Fruit fly (Drosophila melanogaster) whole organism, embryonic: ENCODE measurements around the gene dbr.

Experiments
- Bteb2 ChIP-seq: fragments of 200-800 bp; sonication (Bioruptor generic); optimal IDR thresholded peaks from 2 replicates; lab custom pipeline; 2016; ENCODE audit warnings: missing biosample characterization, missing genetic modification characterization
- CG10147 ChIP-seq: fragments of 200-800 bp; sonication (Bioruptor generic); optimal IDR thresholded peaks from 2 replicates; lab custom pipeline; 2019; ENCODE audit warnings: missing biosample characterization, mild to moderate bottlenecking, missing genetic modification characterization, moderate library complexity
- CG10431 ChIP-seq: fragments of 200-800 bp; sonication (Bioruptor generic); optimal IDR thresholded peaks from 3 replicates; lab custom pipeline; 2018; ENCODE audit warnings: missing biosample characterization, mild to moderate bottlenecking, missing genetic modification characterization
- CG10565 ChIP-seq: fragments of 200-800 bp; sonication (Bioruptor generic); optimal IDR thresholded peaks from 3 replicates; lab custom pipeline; 2016; ENCODE audit warnings: missing biosample characterization, mild to moderate bottlenecking, missing genetic modification characterization
- CG11560 ChIP-seq: fragments of 200-800 bp; sonication (Bioruptor generic); IDR thresholded peaks from 3 replicates; pipeline ENCODE4 v1.3.6; 2022; ENCODE audit warnings: missing biosample characterization, missing genetic modification characterization
- CG12219 ChIP-seq: fragments of 200-800 bp; sonication (Bioruptor generic); optimal IDR thresholded peaks from 3 replicates; lab custom pipeline; 2018; ENCODE audit warnings: missing biosample characterization, mild to moderate bottlenecking, missing genetic modification characterization
- CG13123 ChIP-seq: fragments of 200-800 bp; sonication (Bioruptor generic); optimal IDR thresholded peaks from 2 replicates; lab custom pipeline; 2016; ENCODE audit warnings: missing biosample characterization, missing genetic modification characterization
- CG13624 ChIP-seq: fragments of 200-800 bp; sonication (Bioruptor generic); optimal IDR thresholded peaks from 2 replicates; lab custom pipeline; 2016; ENCODE audit warnings: missing biosample characterization, missing genetic modification characterization
- CG15269 ChIP-seq: fragments of 200-800 bp; sonication (Bioruptor generic); optimal IDR thresholded peaks from 2 replicates; lab custom pipeline; 2018; ENCODE audit warnings: missing biosample characterization, mild to moderate bottlenecking, missing genetic modification characterization, moderate library complexity
- CG16779 ChIP-seq: fragments of 200-800 bp; sonication (Bioruptor generic); IDR thresholded peaks from 2 replicates; pipeline ENCODE4 v1.3.6; 2022; ENCODE audit warnings: missing biosample characterization, missing genetic modification characterization
- CG17328 ChIP-seq: fragments of 200-800 bp; sonication (Bioruptor generic); IDR thresholded peaks from 2 replicates; pipeline ENCODE4 v1.3.6; 2022; ENCODE audit warnings: missing biosample characterization, missing genetic modification characterization
- CG18262 ChIP-seq: fragments of 200-800 bp; optimal IDR thresholded peaks from 3 replicates; lab custom pipeline; 2019; ENCODE audit warnings: missing biosample characterization, mild to moderate bottlenecking, missing genetic modification characterization, moderate library complexity
- CG18599 ChIP-seq: fragments of 200-800 bp; sonication (Bioruptor generic); optimal IDR thresholded peaks from 3 replicates; lab custom pipeline; 2017; ENCODE audit warnings: missing biosample characterization, missing genetic modification characterization, mild to moderate bottlenecking, moderate library complexity, missing genetic modification reagents
- CG18619 ChIP-seq: fragments of 200-800 bp; sonication (Bioruptor generic); optimal IDR thresholded peaks from 3 replicates; lab custom pipeline; 2017; ENCODE audit warnings: missing biosample characterization, mild to moderate bottlenecking, missing genetic modification characterization
- CG42726 ChIP-seq: fragments of 200-800 bp; sonication (Bioruptor generic); IDR thresholded peaks from 2 replicates; pipeline ENCODE4 v1.3.6; 2022; ENCODE audit warnings: missing biosample characterization, missing genetic modification characterization; ENCODE audit not compliant: partially characterized antibody
- CG6254 ChIP-seq: fragments of 200-800 bp; sonication (Bioruptor generic); optimal IDR thresholded peaks from 3 replicates; lab custom pipeline; 2017; ENCODE audit warnings: mild to moderate bottlenecking, missing biosample characterization, missing genetic modification reagents, missing genetic modification characterization
- CG7556 ChIP-seq: fragments of 200-800 bp; sonication (Bioruptor generic); optimal IDR thresholded peaks from 2 replicates; lab custom pipeline; 2017; ENCODE audit warnings: missing biosample characterization, mild to moderate bottlenecking, missing genetic modification characterization
- CG8765 ChIP-seq: fragments of 200-800 bp; sonication (Bioruptor generic); IDR thresholded peaks from 2 replicates; pipeline ENCODE4 v1.3.6; 2022; ENCODE audit warnings: missing biosample characterization, missing genetic modification characterization
- CG9876 ChIP-seq: fragments of 200-800 bp; sonication (Bioruptor generic); optimal IDR thresholded peaks from 2 replicates; lab custom pipeline; 2016; ENCODE audit warnings: missing biosample characterization, missing genetic modification characterization
- CTCF ChIP-seq: fragments of 200-800 bp; sonication (Bioruptor generic); optimal IDR thresholded peaks from 2 replicates; lab custom pipeline; 2017; ENCODE audit warnings: missing biosample characterization, mild to moderate bottlenecking, missing genetic modification characterization, moderate library complexity
- CkIIα-i1 ChIP-seq: fragments of 200-800 bp; sonication (Bioruptor generic); IDR thresholded peaks from 2 replicates; pipeline ENCODE4 v1.3.6; 2022; ENCODE audit warnings: missing biosample characterization, missing genetic modification characterization
- Dek ChIP-seq: fragments of 200-800 bp; sonication (Bioruptor generic); optimal IDR thresholded peaks from 3 replicates; lab custom pipeline; 2019; ENCODE audit warnings: missing biosample characterization, mild to moderate bottlenecking, missing genetic modification characterization, moderate library complexity
- Drgx ChIP-seq: fragments of 200-800 bp; sonication (Bioruptor generic); IDR thresholded peaks from 2 replicates; pipeline ENCODE4 v1.3.6; 2022; ENCODE audit warnings: missing biosample characterization, missing genetic modification characterization
- ERR ChIP-seq: fragments of 200-800 bp; sonication (Bioruptor generic); optimal IDR thresholded peaks from 2 replicates; lab custom pipeline; 2016; ENCODE audit warnings: missing biosample characterization, missing genetic modification characterization
- Gsc ChIP-seq: fragments of 200-800 bp; sonication (Bioruptor generic); IDR thresholded peaks from 2 replicates; pipeline ENCODE4 v1.3.6; 2022; ENCODE audit warnings: missing biosample characterization, missing genetic modification characterization
- HmgD ChIP-seq: fragments of 200-800 bp; sonication (Bioruptor generic); optimal IDR thresholded peaks from 3 replicates; lab custom pipeline; 2016; ENCODE audit warnings: missing biosample characterization, missing genetic modification characterization
- HmgZ ChIP-seq: fragments of 200-800 bp; sonication (Bioruptor generic); optimal IDR thresholded peaks from 2 replicates; lab custom pipeline; 2018; ENCODE audit warnings: missing biosample characterization, mild to moderate bottlenecking, missing genetic modification characterization
- MTF-1 ChIP-seq: fragments of 200-800 bp; sonication (Bioruptor generic); optimal IDR thresholded peaks from 2 replicates; lab custom pipeline; 2018; ENCODE audit warnings: missing biosample characterization, mild to moderate bottlenecking, missing genetic modification characterization, borderline replicate concordance
- Opbp ChIP-seq: fragments of 200-800 bp; sonication (Bioruptor generic); IDR thresholded peaks from 3 replicates; pipeline ENCODE4 v1.3.6; 2022; ENCODE audit warnings: missing biosample characterization, missing genetic modification characterization; ENCODE audit not compliant: partially characterized antibody
- PHDP ChIP-seq: fragments of 200-800 bp; sonication (Bioruptor generic); optimal IDR thresholded peaks from 3 replicates; lab custom pipeline; 2018; ENCODE audit warnings: missing biosample characterization, mild to moderate bottlenecking, missing genetic modification characterization, moderate library complexity
- Ravus ChIP-seq: fragments of 200-800 bp; sonication (Bioruptor generic); IDR thresholded peaks from 2 replicates; pipeline ENCODE4 v1.3.6; 2022; ENCODE audit warnings: missing biosample characterization, missing genetic modification characterization
- ato ChIP-seq: fragments of 200-800 bp; sonication (Bioruptor generic); IDR thresholded peaks from 2 replicates; pipeline ENCODE4 v1.3.6; 2022; ENCODE audit warnings: missing biosample characterization, missing genetic modification characterization; ENCODE audit not compliant: partially characterized antibody
- cad ChIP-seq: fragments of >200 bp; optimal IDR thresholded peaks from 2 replicates; lab custom pipeline; 2017; ENCODE audit warnings: missing biosample characterization, missing genetic modification characterization
- corto ChIP-seq: fragments of 200-800 bp; sonication (Bioruptor generic); optimal IDR thresholded peaks from 2 replicates; lab custom pipeline; 2016; ENCODE audit warnings: missing biosample characterization, mild to moderate bottlenecking, missing genetic modification characterization, moderate library complexity
- dpn ChIP-seq, 2 experiments: fragments of 200-800 bp; sonication (Bioruptor generic); optimal IDR thresholded peaks; 3 replicates each; lab custom pipeline; 2016; ENCODE audit warnings: missing biosample characterization in 2 of 2, missing genetic modification characterization in 2 of 2
- fd96Cb ChIP-seq: fragments of 200-800 bp; sonication (Bioruptor generic); optimal IDR thresholded peaks from 2 replicates; lab custom pipeline; 2018; ENCODE audit warnings: missing biosample characterization, mild to moderate bottlenecking, missing genetic modification characterization, moderate library complexity
- gsb-n ChIP-seq: fragments of 200-800 bp; sonication (Bioruptor generic); optimal IDR thresholded peaks from 3 replicates; lab custom pipeline; 2018; ENCODE audit warnings: missing biosample characterization, mild to moderate bottlenecking, missing genetic modification characterization
- her ChIP-seq: fragments of 200-800 bp; sonication (Bioruptor generic); optimal IDR thresholded peaks from 2 replicates; lab custom pipeline; 2016; ENCODE audit warnings: missing biosample characterization, missing genetic modification characterization
- insv ChIP-seq, 2 experiments: fragments of 200-800 bp; sonication (Bioruptor generic); optimal IDR thresholded peaks; 3 replicates each; lab custom pipeline; 2016 to 2018; ENCODE audit warnings: missing biosample characterization in 2 of 2, missing genetic modification characterization in 2 of 2
- jing ChIP-seq: fragments of 200-800 bp; sonication (Bioruptor generic); optimal IDR thresholded peaks from 2 replicates; lab custom pipeline; 2018; ENCODE audit warnings: missing biosample characterization, mild to moderate bottlenecking, missing genetic modification characterization
- kni ChIP-seq: fragments of 200-800 bp; sonication (Bioruptor generic); optimal IDR thresholded peaks from 3 replicates; lab custom pipeline; 2017; ENCODE audit warnings: mild to moderate bottlenecking, missing biosample characterization, missing genetic modification reagents, missing genetic modification characterization
- lilli ChIP-seq: fragments of 200-800 bp; sonication (Bioruptor generic); optimal IDR thresholded peaks from 3 replicates; lab custom pipeline; 2016; ENCODE audit warnings: missing biosample characterization, missing genetic modification characterization
- maf-S ChIP-seq: fragments of 200-800 bp; sonication (Bioruptor generic); optimal IDR thresholded peaks from 2 replicates; lab custom pipeline; 2016; ENCODE audit warnings: missing biosample characterization, missing genetic modification characterization
- p53 ChIP-seq: fragments of 200-800 bp; sonication (Bioruptor generic); optimal IDR thresholded peaks from 2 replicates; lab custom pipeline; 2016; ENCODE audit warnings: missing biosample characterization, missing genetic modification characterization
- pho ChIP-seq: fragments of 200-800 bp; sonication (Bioruptor generic); optimal IDR thresholded peaks from 2 replicates; lab custom pipeline; 2016; ENCODE audit warnings: missing biosample characterization, missing genetic modification characterization
- psq ChIP-seq: fragments of 200-800 bp; sonication (Bioruptor generic); optimal IDR thresholded peaks from 2 replicates; lab custom pipeline; 2017; ENCODE audit warnings: missing biosample characterization, missing genetic modification characterization
- pum ChIP-seq: fragments of 200-800 bp; sonication (Bioruptor generic); optimal IDR thresholded peaks from 2 replicates; lab custom pipeline; 2016; ENCODE audit warnings: missing biosample characterization, missing genetic modification characterization
- ro ChIP-seq: fragments of 200-800 bp; sonication (Bioruptor generic); IDR thresholded peaks from 2 replicates; pipeline ENCODE4 v1.3.6; 2022; ENCODE audit warnings: missing biosample characterization, missing genetic modification characterization
- salm ChIP-seq: fragments of 200-800 bp; sonication (Bioruptor generic); optimal IDR thresholded peaks from 2 replicates; lab custom pipeline; 2018; ENCODE audit warnings: missing biosample characterization, mild to moderate bottlenecking, missing genetic modification characterization
- shn ChIP-seq: fragments of 200-800 bp; sonication (Bioruptor generic); optimal IDR thresholded peaks from 3 replicates; lab custom pipeline; 2016; ENCODE audit warnings: missing biosample characterization, missing genetic modification characterization

The dbr gene

DNA sequence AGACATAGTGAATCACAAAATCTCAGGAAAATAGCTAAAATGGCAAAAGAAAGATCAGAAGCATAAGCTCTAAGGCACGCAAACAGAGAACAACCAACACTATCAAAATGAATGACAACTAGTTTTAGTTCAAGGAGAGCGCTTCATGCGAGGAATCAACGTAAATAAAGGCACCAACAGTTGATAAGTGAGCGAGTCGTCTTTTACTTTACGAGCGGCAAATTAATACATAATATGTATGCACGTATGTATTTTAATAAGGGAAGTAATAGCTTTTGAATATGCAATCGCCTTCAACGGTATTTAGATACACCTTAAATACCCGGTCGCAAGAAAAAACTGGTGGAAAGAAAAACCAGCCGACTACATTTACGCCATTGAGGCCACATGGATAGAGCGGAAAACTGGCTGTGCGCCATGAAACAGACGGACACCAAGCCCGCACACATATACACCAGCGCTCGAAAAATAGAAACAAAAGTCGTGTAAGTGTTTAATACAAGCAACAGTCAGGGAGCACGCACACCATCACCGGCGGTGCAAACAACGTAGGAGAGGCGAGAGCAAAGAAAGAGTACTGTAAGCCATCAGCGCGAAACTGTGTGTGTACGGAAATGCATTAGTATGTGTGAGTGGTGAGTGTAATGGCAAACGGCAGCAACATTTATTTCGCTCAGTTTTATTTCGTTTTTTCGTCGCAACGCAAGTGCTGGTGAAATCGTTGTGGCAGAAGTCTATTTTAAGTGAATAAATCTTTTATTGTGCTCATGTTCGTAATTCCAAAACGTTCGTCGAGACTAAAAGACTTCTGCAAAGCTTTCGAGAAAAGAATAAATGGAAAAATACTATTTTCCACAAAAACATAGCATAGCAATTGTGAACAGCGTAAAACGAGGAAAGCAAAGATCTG lies at the start of gene dbr (continued):
- peak; percentile 32 for TF ChIP-seq corto (GFP tag; lab: Kevin White, UChicago)
- TF ChIP-seq gsb-n (tag; lab: Kevin White, UChicago): peak; percentile 35
- TF ChIP-seq CG8765 (GFP tag; lab: Robert Waterston, UW): no peak
- TF ChIP-seq cad (GFP tag; lab: Kevin White, UChicago): no peak
- no peak for TF ChIP-seq dpn (GFP tag; optimal IDR thresholded peaks at IDR 0.05; lab: Kevin White, UChicago)
- TF ChIP-seq pum (GFP tag; lab: Kevin White, UChicago): no peak
- TF ChIP-seq Drgx (GFP tag; lab: Robert Waterston, UW): peak; percentile 85
- TF ChIP-seq maf-S (GFP tag; lab: Kevin White, UChicago): no peak
- no peak for TF ChIP-seq CG10147
- no peak for TF ChIP-seq Ravus (GFP tag; lab: Robert Waterston, UW)
- no peak for TF ChIP-seq CG9876 (GFP tag; lab: Kevin White, UChicago)
- no peak for TF ChIP-seq MTF-1 (GFP tag; lab: Kevin White, UChicago)
- no peak for TF ChIP-seq CTCF (GFP tag; lab: Kevin White, UChicago)
- TF ChIP-seq ro: no peak
- peak; percentile 68 for TF ChIP-seq HmgZ (tag; lab: Kevin White, UChicago)
- TF ChIP-seq ato: no peak
- TF ChIP-seq CG18262 (tag; lab: Kevin White, UChicago): peak; percentile 1
- no peak for TF ChIP-seq CG17328
- peak; percentile 91 for TF ChIP-seq kni (GFP tag; lab: Kevin White, UChicago)
- TF ChIP-seq pho (GFP tag; lab: Kevin White, UChicago): no peak
- peak; percentile 22 for TF ChIP-seq CG18599 (GFP tag; lab: Kevin White, UChicago)
- TF ChIP-seq CkIIα-i1: no peak
- TF ChIP-seq Gsc: no peak
- TF ChIP-seq CG15269 (tag; lab: Kevin White, UChicago): peak; percentile 40
- no peak for TF ChIP-seq shn (GFP tag; lab: Kevin White, UChicago)
- no peak for TF ChIP-seq CG12219
- no peak for TF ChIP-seq CG18619 (GFP tag; lab: Kevin White, UChicago)
- no peak for TF ChIP-seq PHDP (tag; lab: Kevin White, UChicago)
- no peak for TF ChIP-seq fd96Cb (tag; lab: Kevin White, UChicago)
- TF ChIP-seq CG42726: no peak
- TF ChIP-seq CG13624: peak; percentile 80
- TF ChIP-seq p53 (GFP tag; lab: Kevin White, UChicago): no peak
- no peak for TF ChIP-seq Bteb2 (GFP tag; lab: Kevin White, UChicago)
- no peak for TF ChIP-seq CG10431 (GFP tag; lab: Kevin White, UChicago)
- TF ChIP-seq CG13123: no peak
- TF ChIP-seq Dek (tag; lab: Kevin White, UChicago): no peak
- no peak for TF ChIP-seq ERR (GFP tag; lab: Kevin White, UChicago)
- no peak for TF ChIP-seq her
- TF ChIP-seq lilli (GFP tag; lab: Kevin White, UChicago): no peak
- TF ChIP-seq CG10565 (GFP tag; lab: Kevin White, UChicago): no peak
- no peak for TF ChIP-seq Opbp (GFP tag; lab: Robert Waterston, UW)
- TF ChIP-seq jing: no peak
- no peak for TF ChIP-seq CG16779 (GFP tag; lab: Robert Waterston, UW)
- no peak for TF ChIP-seq salm
- TF ChIP-seq HmgD (GFP tag; lab: Kevin White, UChicago): no peak
- TF ChIP-seq CG7556 (GFP tag; lab: Kevin White, UChicago): no peak
- peak in 1 of 2 experiments; percentile 40 for TF ChIP-seq insv (GFP tag; optimal IDR thresholded peaks at IDR 0.05; lab: Kevin White, UChicago)
- TF ChIP-seq psq (GFP tag; lab: Kevin White, UChicago): no peak
- TF ChIP-seq CG6254 (GFP tag; lab: Kevin White, UChicago): no peak
- no peak for TF ChIP-seq CG11560 (tag; lab: Robert Waterston, UW)
